Worm (Caenorhabditis elegans): Measurements from ENCODE around the gene R08C7.5.

DNA sequence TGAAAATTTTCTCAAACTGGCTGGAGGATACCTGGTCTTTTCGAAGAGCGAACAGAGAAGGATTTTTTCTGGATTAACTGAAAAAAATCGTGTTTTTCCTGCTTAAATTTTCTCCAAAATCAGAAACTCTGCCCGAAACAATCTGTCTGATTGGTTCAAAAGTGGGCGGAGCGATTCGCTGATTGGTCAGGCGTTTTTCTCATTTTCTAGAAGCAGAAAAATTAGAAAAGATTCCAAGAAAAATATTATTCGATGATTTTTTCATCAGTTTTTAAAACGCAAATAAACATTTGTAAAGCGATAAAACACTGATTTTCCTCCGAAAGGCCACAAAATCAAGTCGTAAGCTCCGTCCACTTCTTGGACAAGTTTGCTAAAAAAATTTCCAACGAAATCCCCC is 31.1 kb upstream of the R08C7.5 start:
- TF ChIP-seq lsy-2 (tag; optimal IDR thresholded peaks at IDR 0.05) = no peak
- no peak for TF ChIP-seq elt-3 (tag; optimal IDR thresholded peaks at IDR 0.05)
- no peak for TF ChIP-seq elt-1 (tag; optimal IDR thresholded peaks at IDR 0.05; ENCODE audit: borderline replicate concordance, insufficient read depth)
- TF ChIP-seq mep-1 (tag; optimal IDR thresholded peaks at IDR 0.05) = no peak
- TF ChIP-seq ham-2 (GFP tag; optimal IDR thresholded peaks at IDR 0.05) = no peak
- no peak for TF ChIP-seq unc-62 (GFP tag; optimal IDR thresholded peaks at IDR 0.05)
- TF ChIP-seq unc-120 (tag; optimal IDR thresholded peaks at IDR 0.05; ENCODE audit: poor library complexity, severe bottlenecking) = no peak
- no peak for TF ChIP-seq lin-13 (tag; optimal IDR thresholded peaks at IDR 0.05)
- no peak for TF ChIP-seq ces-1 (GFP tag; optimal IDR thresholded peaks at IDR 0.05)
- TF ChIP-seq ztf-11 (tag; optimal IDR thresholded peaks at IDR 0.05) = no peak
- TF ChIP-seq pha-4 (tag; optimal IDR thresholded peaks at IDR 0.05) = no peak
- TF ChIP-seq ceh-43 (GFP tag; optimal IDR thresholded peaks at IDR 0.05) = no peak
- TF ChIP-seq nhr-12 (tag; optimal IDR thresholded peaks at IDR 0.05) = no peak

Data from whole organism, mixed stage, embryonic.